5 worm cellular contexts compared by ENCODE assay signal in genomic region chrIII:9507799-9508198, ce11.
TF ChIP-seq lines count a peak whose summit lies in the region.

Gene vha-14, plus strand, starts transcription at chrIII:9508100.

TF ChIP-seq in whole organism, L1 larva, 84 proteins besides CTCF, POLR2A, EP300 and RAD21 (continued from another document):
- TF ChIP-seq nhr-19 (GFP tag; conservative IDR thresholded peaks at IDR 0.05; lab: Robert Waterston, UW) (no peak), lsy-2 (tag; optimal IDR thresholded peaks at IDR 0.05; lab: Kevin White, UChicago) (peak in 1 of 2 experiments; percentile 77), lin-15B (tag; optimal IDR thresholded peaks at IDR 0.05; lab: Kevin White, UChicago) (peak; percentile 49), lin-14 (GFP tag; optimal IDR thresholded peaks at IDR 0.05; lab: Kevin White, UChicago) (peak; percentile 71), C16A3.4 (tag; optimal IDR thresholded peaks at IDR 0.05; lab: Kevin White, UChicago) (peak; percentile 64), lir-3 (tag; optimal IDR thresholded peaks at IDR 0.05; lab: Kevin White, UChicago; ENCODE audit: poor library complexity) (peak; percentile 6), dpl-1 (GFP tag; optimal IDR thresholded peaks at IDR 0.05; lab: Kevin White, UChicago) (peak; percentile 1 to 69 (median 31)), snu-23 (GFP tag; optimal IDR thresholded peaks at IDR 0.05; lab: Kevin White, UChicago) (peak; percentile 63), blmp-1 (tag; optimal IDR thresholded peaks at IDR 0.05; lab: Kevin White, UChicago) (peak; percentile 58), ceh-63 (GFP tag; optimal IDR thresholded peaks at IDR 0.05; lab: Kevin White, UChicago) (no peak), lin-35 (GFP tag; optimal IDR thresholded peaks at IDR 0.05; lab: Kevin White, UChicago) (peak; percentile 39 to 77), skn-1 (tag; optimal IDR thresholded peaks at IDR 0.05; lab: Kevin White, UChicago) (peak; percentile 32), C34B4.2 (tag; optimal IDR thresholded peaks at IDR 0.05; lab: Kevin White, UChicago) (no peak)

TF ChIP-seq in whole organism, L2 larva, 48 proteins besides CTCF, POLR2A, EP300 and RAD21 (continued from another document and continues in another):
- TF ChIP-seq elt-1 (tag; optimal IDR thresholded peaks at IDR 0.05; lab: Kevin White, UChicago) (no peak), fos-1 (tag; optimal IDR thresholded peaks at IDR 0.05; lab: Kevin White, UChicago) (peak; percentile 60), peb-1 (tag; optimal IDR thresholded peaks at IDR 0.05; lab: Kevin White, UChicago) (no peak), aly-2 (tag; optimal IDR thresholded peaks at IDR 0.05; lab: Kevin White, UChicago) (no peak), zag-1 (tag; optimal IDR thresholded peaks at IDR 0.05; lab: Kevin White, UChicago) (no peak), dmd-4 (tag; optimal IDR thresholded peaks at IDR 0.05; lab: Kevin White, UChicago) (no peak), unc-55 (GFP tag; optimal IDR thresholded peaks at IDR 0.05; lab: Kevin White, UChicago) (peak; percentile 64), lsy-2 (tag; optimal IDR thresholded peaks at IDR 0.05; lab: Kevin White, UChicago) (peak in 1 of 2 experiments; percentile 71), F13H6.1 (tag; optimal IDR thresholded peaks at IDR 0.05; lab: Kevin White, UChicago) (no peak), R02D3.7 (tag; optimal IDR thresholded peaks at IDR 0.05; lab: Kevin White, UChicago) (no peak), unc-62 (GFP tag; optimal IDR thresholded peaks at IDR 0.05; lab: Kevin White, UChicago) (no peak), nhr-25 (tag; optimal IDR thresholded peaks at IDR 0.05; lab: Kevin White, UChicago) (peak; percentile 9), alr-1 (tag; optimal IDR thresholded peaks at IDR 0.05; lab: Kevin White, UChicago) (no peak), egl-27 (tag; optimal IDR thresholded peaks at IDR 0.05; lab: Kevin White, UChicago) (no peak), nhr-12 (tag; optimal IDR thresholded peaks at IDR 0.05; lab: Kevin White, UChicago) (no peak), ztf-1 (GFP tag; conservative IDR thresholded peaks at IDR 0.05; lab: Robert Waterston, UW) (no peak), ceh-16 (tag; optimal IDR thresholded peaks at IDR 0.05; lab: Kevin White, UChicago) (no peak), ama-1 (optimal IDR thresholded peaks at IDR 0.05; lab: Kevin White, UChicago) (peak; percentile 20), ztf-11 (tag; optimal IDR thresholded peaks at IDR 0.05; lab: Kevin White, UChicago) (no peak), unc-39 (tag; optimal IDR thresholded peaks at IDR 0.05; lab: Kevin White, UChicago) (no peak), nhr-21 (tag; optimal IDR thresholded peaks at IDR 0.05; lab: Kevin White, UChicago) (peak; percentile 9), crh-2 (tag; optimal IDR thresholded peaks at IDR 0.05; lab: Kevin White, UChicago) (peak; percentile 87), elt-3 (tag; optimal IDR thresholded peaks at IDR 0.05; lab: Kevin White, UChicago) (no peak), ceh-82 (tag; optimal IDR thresholded peaks at IDR 0.05; lab: Kevin White, UChicago) (no peak), nhr-77 (tag; optimal IDR thresholded peaks at IDR 0.05; lab: Kevin White, UChicago) (no peak), lin-39 (tag; optimal IDR thresholded peaks at IDR 0.05; lab: Kevin White, UChicago) (no peak), mab-5 (tag; optimal IDR thresholded peaks at IDR 0.05; lab: Kevin White, UChicago) (no peak), mdl-1 (tag; optimal IDR thresholded peaks at IDR 0.05; lab: Kevin White, UChicago) (no peak), mbf-1 (tag; optimal IDR thresholded peaks at IDR 0.05; lab: Kevin White, UChicago) (no peak), lin-11 (tag; optimal IDR thresholded peaks at IDR 0.05; lab: Kevin White, UChicago) (no peak), nhr-23 (tag; optimal IDR thresholded peaks at IDR 0.05; lab: Kevin White, UChicago) (no peak), lin-13 (GFP tag; optimal IDR thresholded peaks at IDR 0.05; lab: Kevin White, UChicago) (no peak)

TF ChIP-seq in whole organism, L3 larva, 47 proteins besides CTCF, POLR2A, EP300 and RAD21 (continued from another document):
- TF ChIP-seq nhr-23 (tag; optimal IDR thresholded peaks at IDR 0.05; lab: Kevin White, UChicago) (peak; percentile 8), pqm-1 (tag; optimal IDR thresholded peaks at IDR 0.05; lab: Kevin White, UChicago) (peak; percentile 31), fkh-2 (tag; optimal IDR thresholded peaks at IDR 0.05; lab: Kevin White, UChicago) (no peak), ama-1 (optimal IDR thresholded peaks at IDR 0.05; lab: Kevin White, UChicago) (peak; percentile 3), nhr-25 (tag; optimal IDR thresholded peaks at IDR 0.05; lab: Kevin White, UChicago) (peak; percentile 56), lin-15B (tag; optimal IDR thresholded peaks at IDR 0.05; lab: Kevin White, UChicago) (peak; percentile 78), nfya-1 (tag; optimal IDR thresholded peaks at IDR 0.05; lab: Kevin White, UChicago; ENCODE audit: insufficient read depth) (peak; percentile 73), tbx-2 (tag; optimal IDR thresholded peaks at IDR 0.05; lab: Kevin White, UChicago) (no peak), snpc-4 (tag; optimal IDR thresholded peaks at IDR 0.05; lab: Kevin White, UChicago) (peak; percentile 8)
TF ChIP-seq in whole organism, L3 larva: peak in this region for 12.

TF ChIP-seq in whole organism, L4 larva, 104 proteins besides CTCF, POLR2A, EP300 and RAD21 (continued from another document):
- TF ChIP-seq zfp-2 (tag; optimal IDR thresholded peaks at IDR 0.05; lab: Kevin White, UChicago) (no peak), duxl-1 (tag; optimal IDR thresholded peaks at IDR 0.05; lab: Kevin White, UChicago; ENCODE audit: poor library complexity) (no peak), hlh-30 (tag; optimal IDR thresholded peaks at IDR 0.05; lab: Kevin White, UChicago; ENCODE audit: insufficient read depth) (peak; percentile 92), aha-1 (tag; lab: Kevin White, UChicago) (peak; percentile 67), mes-2 (tag; optimal IDR thresholded peaks at IDR 0.05; lab: Kevin White, UChicago; ENCODE audit: poor library complexity, severe bottlenecking) (peak; percentile 21), lsy-2 (tag; optimal IDR thresholded peaks at IDR 0.05; lab: Kevin White, UChicago) (peak in 1 of 2 experiments; percentile 71), dve-1 (tag; optimal IDR thresholded peaks at IDR 0.05; lab: Kevin White, UChicago; ENCODE audit: insufficient read depth) (peak; percentile 27), mep-1 (tag; optimal IDR thresholded peaks at IDR 0.05; lab: Kevin White, UChicago) (peak; percentile 77), dpl-1 (GFP tag; optimal IDR thresholded peaks at IDR 0.05; lab: Kevin White, UChicago) (peak; percentile 35), vab-7 (GFP tag; IDR thresholded peaks at IDR 0.05; lab: Robert Waterston, UW) (no peak), ama-1 (optimal IDR thresholded peaks at IDR 0.05; lab: Kevin White, UChicago) (peak; percentile 43), R02D3.7 (tag; optimal IDR thresholded peaks at IDR 0.05; lab: Kevin White, UChicago) (no peak), T20F7.1 (GFP tag; optimal IDR thresholded peaks at IDR 0.05; lab: Kevin White, UChicago) (peak; percentile 46), nhr-77 (tag; optimal IDR thresholded peaks at IDR 0.05; lab: Kevin White, UChicago) (peak; percentile 79), daf-8 (GFP tag; IDR thresholded peaks at IDR 0.05; lab: Robert Waterston, UW) (no peak)

TF ChIP-seq in whole organism, mixed stage, embryonic, 35 proteins besides CTCF, POLR2A, EP300 and RAD21 (continued from another document):
- no peak for TF ChIP-seq cnd-1 (tag; optimal IDR thresholded peaks at IDR 0.05; lab: Kevin White, UChicago)
- TF ChIP-seq sem-2 (GFP tag; optimal IDR thresholded peaks at IDR 0.05; lab: Kevin White, UChicago): no peak
- TF ChIP-seq flh-1 (GFP tag; optimal IDR thresholded peaks at IDR 0.05; lab: Kevin White, UChicago): no peak
- TF ChIP-seq unc-39 (tag; optimal IDR thresholded peaks at IDR 0.05; lab: Kevin White, UChicago): no peak
